Fruit fly (Drosophila melanogaster) whole organism, embryonic: ENCODE results near the gene CG12057.
A peak's percentile ranks its signal among the peaks of the same experiment; 100 is the strongest.

Experiments used
- Aef1 ChIP-seq: fragments of 200-800 bp; sonication (Bioruptor generic); IDR thresholded peaks from 3 replicates; pipeline ENCODE4 v1.3.6; 2022; ENCODE audit warnings: missing biosample characterization, missing genetic modification characterization
- CG10274 ChIP-seq: fragments of 200-800 bp; sonication (Bioruptor generic); optimal IDR thresholded peaks from 3 replicates; lab custom pipeline; 2017; ENCODE audit warnings: missing biosample characterization, mild to moderate bottlenecking, missing genetic modification characterization
- CG10321 ChIP-seq: fragments of 200-800 bp; sonication (Bioruptor generic); IDR thresholded peaks from 2 replicates; pipeline ENCODE4 v1.3.6; 2022; ENCODE audit warnings: missing biosample characterization, missing genetic modification characterization
- CG11398 ChIP-seq: fragments of 200-800 bp; sonication (Bioruptor generic); optimal IDR thresholded peaks from 2 replicates; lab custom pipeline; 2016; ENCODE audit warnings: missing biosample characterization, missing genetic modification characterization
- CG14050 ChIP-seq: fragments of 200-800 bp; sonication (Bioruptor generic); IDR thresholded peaks from 3 replicates; pipeline ENCODE4 v1.3.6; 2022; ENCODE audit warnings: missing biosample characterization, missing genetic modification characterization
- CG14965 ChIP-seq: fragments of 200-800 bp; sonication (Bioruptor generic); optimal IDR thresholded peaks from 2 replicates; lab custom pipeline; 2016; ENCODE audit warnings: missing biosample characterization, missing genetic modification characterization, borderline replicate concordance
- CG1529 ChIP-seq: fragments of 200-800 bp; sonication (Bioruptor generic); optimal IDR thresholded peaks from 3 replicates; lab custom pipeline; 2018; ENCODE audit warnings: missing biosample characterization, missing genetic modification characterization
- CG1602 ChIP-seq: fragments of 200-800 bp; sonication (Bioruptor generic); optimal IDR thresholded peaks from 3 replicates; lab custom pipeline; 2016; ENCODE audit warnings: missing biosample characterization, missing genetic modification characterization
- CG17359 ChIP-seq: fragments of 200-800 bp; sonication (Bioruptor generic); optimal IDR thresholded peaks from 3 replicates; lab custom pipeline; 2018; ENCODE audit warnings: missing biosample characterization, mild to moderate bottlenecking, missing genetic modification characterization, moderate library complexity
- CG17912 ChIP-seq: fragments of 200-800 bp; sonication (Bioruptor generic); optimal IDR thresholded peaks from 2 replicates; lab custom pipeline; 2018; ENCODE audit warnings: missing biosample characterization, mild to moderate bottlenecking, missing genetic modification characterization
- CG1792 ChIP-seq: fragments of 200-800 bp; sonication (Bioruptor generic); optimal IDR thresholded peaks from 2 replicates; lab custom pipeline; 2016; ENCODE audit warnings: missing biosample characterization, missing genetic modification characterization
- CG18599 ChIP-seq: fragments of 200-800 bp; sonication (Bioruptor generic); optimal IDR thresholded peaks from 3 replicates; lab custom pipeline; 2017; ENCODE audit warnings: missing biosample characterization, missing genetic modification characterization, mild to moderate bottlenecking, moderate library complexity, missing genetic modification reagents
- CG2678 ChIP-seq: fragments of 200-800 bp; sonication (Bioruptor generic); optimal IDR thresholded peaks from 3 replicates; lab custom pipeline; 2019; ENCODE audit warnings: missing biosample characterization, mild to moderate bottlenecking, missing genetic modification characterization, moderate library complexity
- CG4730 ChIP-seq: fragments of 200-800 bp; sonication (Bioruptor generic); IDR thresholded peaks from 2 replicates; pipeline ENCODE4 v1.3.6; 2022; ENCODE audit warnings: missing biosample characterization, missing genetic modification characterization
- CG6654 ChIP-seq: fragments of 200-800 bp; sonication (Bioruptor generic); optimal IDR thresholded peaks from 2 replicates; lab custom pipeline; 2017; ENCODE audit warnings: missing biosample characterization, mild to moderate bottlenecking, missing genetic modification characterization
- CG7963 ChIP-seq: fragments of 200-800 bp; sonication (Bioruptor generic); IDR thresholded peaks from 3 replicates; pipeline ENCODE4 v1.3.6; 2022; ENCODE audit warnings: missing biosample characterization, missing genetic modification characterization; ENCODE audit not compliant: partially characterized antibody
- CG8359 ChIP-seq: fragments of 200-800 bp; sonication (Bioruptor generic); optimal IDR thresholded peaks from 2 replicates; lab custom pipeline; 2017; ENCODE audit warnings: missing biosample characterization, mild to moderate bottlenecking, missing genetic modification characterization, borderline replicate concordance
- CG9817 ChIP-seq: fragments of 200-800 bp; sonication (Bioruptor generic); optimal IDR thresholded peaks from 2 replicates; lab custom pipeline; 2018; ENCODE audit warnings: missing biosample characterization, mild to moderate bottlenecking, missing genetic modification characterization, moderate library complexity
- Camta ChIP-seq: fragments of 200-800 bp; sonication (Bioruptor generic); optimal IDR thresholded peaks from 2 replicates; lab custom pipeline; 2016; ENCODE audit warnings: missing biosample characterization, missing genetic modification characterization
- D19A ChIP-seq: fragments of 200-800 bp; optimal IDR thresholded peaks from 3 replicates; lab custom pipeline; 2019; ENCODE audit warnings: missing biosample characterization, mild to moderate bottlenecking, missing genetic modification characterization, moderate library complexity
- Dek ChIP-seq: fragments of 200-800 bp; sonication (Bioruptor generic); optimal IDR thresholded peaks from 3 replicates; lab custom pipeline; 2019; ENCODE audit warnings: missing biosample characterization, mild to moderate bottlenecking, missing genetic modification characterization, moderate library complexity
- Dref ChIP-seq: fragments of 200-800 bp; sonication (Bioruptor generic); IDR thresholded peaks from 2 replicates; pipeline ENCODE4 v1.3.6; 2022; ENCODE audit warnings: missing biosample characterization, missing genetic modification characterization
- Eip74EF ChIP-seq, 2 experiments: fragments of 200-800 bp in 1 of 2; fragments of >200 bp in 1 of 2; sonication (Bioruptor generic) in 1 of 2; optimal IDR thresholded peaks; 2 replicates each; lab custom pipeline; 2017 to 2019; ENCODE audit warnings: missing biosample characterization in 2 of 2, missing genetic modification characterization in 2 of 2, mild to moderate bottlenecking in 1 of 2, moderate library complexity in 1 of 2
- GATAe ChIP-seq: fragments of 200-800 bp; sonication (Bioruptor generic); conservative IDR thresholded peaks from 2 replicates; pipeline ENCODE4 v1.3.6; 2022; ENCODE audit warnings: missing biosample characterization, missing genetic modification characterization
- HHEX ChIP-seq: fragments of 200-800 bp; sonication (Bioruptor generic); optimal IDR thresholded peaks from 3 replicates; lab custom pipeline; 2017; ENCODE audit warnings: missing biosample characterization, mild to moderate bottlenecking, missing genetic modification characterization, missing genetic modification reagents
- Hand ChIP-seq: fragments of 200-800 bp; sonication (Bioruptor generic); optimal IDR thresholded peaks from 2 replicates; lab custom pipeline; 2017; ENCODE audit warnings: mild to moderate bottlenecking, missing biosample characterization, missing genetic modification reagents, missing genetic modification characterization
- Hr3 ChIP-seq: fragments of 200-800 bp; sonication (Bioruptor generic); optimal IDR thresholded peaks from 3 replicates; lab custom pipeline; 2016; ENCODE audit warnings: missing biosample characterization, missing genetic modification characterization
- Oaz ChIP-seq: fragments of 200-800 bp; sonication (Bioruptor generic); IDR thresholded peaks from 2 replicates; pipeline ENCODE4 v1.3.6; 2022; ENCODE audit warnings: missing biosample characterization, missing genetic modification characterization
- Rfx ChIP-seq: fragments of 200-800 bp; sonication (Bioruptor generic); IDR thresholded peaks from 2 replicates; pipeline ENCODE4 v1.3.6; 2022; ENCODE audit warnings: missing biosample characterization, missing genetic modification characterization
- Spps ChIP-seq: fragments of 200-800 bp; sonication (Bioruptor generic); optimal IDR thresholded peaks from 2 replicates; lab custom pipeline; 2018; ENCODE audit warnings: missing biosample characterization, mild to moderate bottlenecking, missing genetic modification characterization
- TFAM ChIP-seq: fragments of 200-800 bp; sonication (Bioruptor generic); optimal IDR thresholded peaks from 2 replicates; lab custom pipeline; 2017; ENCODE audit warnings: missing biosample characterization, missing genetic modification characterization, inconsistent platforms
- Xbp1 ChIP-seq: fragments of 200-800 bp; sonication (Bioruptor generic); optimal IDR thresholded peaks from 3 replicates; lab custom pipeline; 2016; ENCODE audit warnings: missing biosample characterization, mild to moderate bottlenecking, missing genetic modification characterization
- ato ChIP-seq: fragments of 200-800 bp; sonication (Bioruptor generic); IDR thresholded peaks from 2 replicates; pipeline ENCODE4 v1.3.6; 2022; ENCODE audit warnings: missing biosample characterization, missing genetic modification characterization; ENCODE audit not compliant: partially characterized antibody
- bowl ChIP-seq: fragments of 200-800 bp; sonication (Bioruptor generic); IDR thresholded peaks from 2 replicates; pipeline ENCODE4 v1.3.6; 2022; ENCODE audit warnings: missing biosample characterization, missing genetic modification characterization
- crp ChIP-seq, 2 experiments: fragments of 200-800 bp; sonication (Bioruptor generic); optimal IDR thresholded peaks; 2 replicates in 1 of 2; 3 replicates in 1 of 2; lab custom pipeline; 2017; ENCODE audit warnings: missing biosample characterization in 2 of 2, missing genetic modification characterization in 2 of 2, mild to moderate bottlenecking in 1 of 2, moderate library complexity in 1 of 2
- dmrt99B ChIP-seq: fragments of 200-800 bp; sonication (Bioruptor generic); optimal IDR thresholded peaks from 2 replicates; lab custom pipeline; 2018; ENCODE audit warnings: missing biosample characterization, mild to moderate bottlenecking, missing genetic modification characterization, moderate library complexity
- emc ChIP-seq: fragments of 200-800 bp; sonication (Bioruptor generic); optimal IDR thresholded peaks from 2 replicates; lab custom pipeline; 2016; ENCODE audit warnings: missing biosample characterization, missing genetic modification characterization
- eyg ChIP-seq: fragments of 200-800 bp; sonication (Bioruptor generic); optimal IDR thresholded peaks from 3 replicates; lab custom pipeline; 2016; ENCODE audit warnings: missing biosample characterization, missing genetic modification characterization
- fd102C ChIP-seq: fragments of 200-800 bp; sonication (Bioruptor generic); optimal IDR thresholded peaks from 2 replicates; lab custom pipeline; 2018; ENCODE audit warnings: missing biosample characterization, mild to moderate bottlenecking, missing genetic modification characterization, moderate library complexity
- gsb ChIP-seq: fragments of 200-800 bp; sonication (Bioruptor generic); IDR thresholded peaks from 2 replicates; pipeline ENCODE4 v1.3.6; 2022; ENCODE audit warnings: missing biosample characterization, missing genetic modification characterization
- jing ChIP-seq: fragments of 200-800 bp; sonication (Bioruptor generic); optimal IDR thresholded peaks from 2 replicates; lab custom pipeline; 2018; ENCODE audit warnings: missing biosample characterization, mild to moderate bottlenecking, missing genetic modification characterization
- nerfin-2 ChIP-seq: fragments of 200-800 bp; sonication (Bioruptor generic); IDR thresholded peaks from 2 replicates; pipeline ENCODE4 v1.3.6; 2022; ENCODE audit warnings: missing biosample characterization, missing genetic modification characterization; ENCODE audit not compliant: partially characterized antibody
- otp ChIP-seq: fragments of 200-800 bp; sonication (Bioruptor generic); IDR thresholded peaks from 3 replicates; pipeline ENCODE4, ENCODE4 v1.3.6; 2022; ENCODE audit warnings: missing biosample characterization, missing genetic modification characterization
- pho ChIP-seq: fragments of 200-800 bp; sonication (Bioruptor generic); optimal IDR thresholded peaks from 2 replicates; lab custom pipeline; 2016; ENCODE audit warnings: missing biosample characterization, missing genetic modification characterization
- sima ChIP-seq: fragments of 200-800 bp; sonication (Bioruptor generic); optimal IDR thresholded peaks from 2 replicates; lab custom pipeline; 2016; ENCODE audit warnings: missing biosample characterization, missing genetic modification characterization
- sug ChIP-seq: fragments of 200-800 bp; optimal IDR thresholded peaks from 2 replicates; lab custom pipeline; 2019; ENCODE audit warnings: missing biosample characterization, mild to moderate bottlenecking, missing genetic modification characterization, moderate library complexity
- tgo ChIP-seq: fragments of 200-800 bp; sonication (Bioruptor generic); IDR thresholded peaks from 3 replicates; pipeline ENCODE4 v1.3.6; 2022; ENCODE audit warnings: missing biosample characterization, missing genetic modification characterization
- vfl ChIP-seq: fragments of 200-800 bp; sonication (Bioruptor generic); optimal IDR thresholded peaks from 2 replicates; lab custom pipeline; 2016; ENCODE audit warnings: missing biosample characterization, missing genetic modification characterization
- wor ChIP-seq: fragments of 200-800 bp; sonication (Bioruptor generic); IDR thresholded peaks from 2 replicates; pipeline ENCODE4 v1.3.6; 2022; ENCODE audit warnings: missing biosample characterization, missing genetic modification characterization
- z ChIP-seq: fragments of 200-800 bp; sonication (Bioruptor generic); IDR thresholded peaks from 3 replicates; pipeline ENCODE4 v1.3.6; 2022; ENCODE audit warnings: missing biosample characterization, missing genetic modification characterization

CG12057 gene

dm6 chrX:9196362-9196761 lies 4.9 kb downstream of the CG12057 start, which contains the start of gene CG12118:
Gene CG12118, minus strand, starts transcription at chrX:9196414.
- no peak for TF ChIP-seq sima (GFP tag; lab: Kevin White, UChicago)
- peak; percentile 63 for TF ChIP-seq Dref (GFP tag; lab: Robert Waterston, UW)
- peak; percentile 56 for TF ChIP-seq pho (GFP tag; lab: Kevin White, UChicago)
- peak; percentile 90 for TF ChIP-seq Xbp1 (GFP tag; lab: Kevin White, UChicago)
- TF ChIP-seq CG17359, result peak; percentile 80
- TF ChIP-seq CG17912 (GFP tag; lab: Kevin White, UChicago), result no peak
- TF ChIP-seq CG11398, result no peak
- TF ChIP-seq CG7963 (GFP tag; lab: Robert Waterston, UW), result peak; percentile 81
- peak; percentile 33; the same call in 1 of the 2 replicates for TF ChIP-seq gsb (GFP tag; lab: Robert Waterston, UW)
- peak; percentile 63 for TF ChIP-seq D19A (tag; lab: Kevin White, UChicago)
- TF ChIP-seq CG1529 (GFP tag; lab: Kevin White, UChicago), result peak; percentile 40
- TF ChIP-seq fd102C (GFP tag; lab: Kevin White, UChicago), result no peak
- TF ChIP-seq CG2678 (tag; lab: Kevin White, UChicago), result peak; percentile 81
- TF ChIP-seq CG14965 (GFP tag; lab: Kevin White, UChicago), result no peak
- TF ChIP-seq Aef1 (GFP tag; lab: Robert Waterston, UW), result peak; percentile 75
- TF ChIP-seq z (GFP tag; lab: Robert Waterston, UW), result no peak
- TF ChIP-seq nerfin-2 (GFP tag; lab: Robert Waterston, UW), result peak; percentile 89
- TF ChIP-seq Hr3, result peak; percentile 84
- peak; percentile 79 for TF ChIP-seq tgo
- TF ChIP-seq Hand (GFP tag; lab: Kevin White, UChicago), result peak; percentile 32
- peak; percentile 83 for TF ChIP-seq CG1602 (GFP tag; lab: Kevin White, UChicago)
- peak; percentile 65 for TF ChIP-seq ato
- peak in 1 of 2 experiments; percentile 54 for TF ChIP-seq Eip74EF (GFP tag; optimal IDR thresholded peaks at IDR 0.05; lab: Kevin White, UChicago)
- no peak for TF ChIP-seq emc
- TF ChIP-seq CG10321 (GFP tag; lab: Robert Waterston, UW), result peak; percentile 56; the same call in 1 of the 2 replicates
- peak; percentile 65 for TF ChIP-seq CG14050 (GFP tag; lab: Robert Waterston, UW)
- no peak; the same call in 1 of the 2 replicates for TF ChIP-seq GATAe (GFP tag; lab: Robert Waterston, UW)
- TF ChIP-seq jing (GFP tag; lab: Kevin White, UChicago), result no peak
- TF ChIP-seq TFAM (GFP tag; lab: Kevin White, UChicago), result no peak
- peak; percentile 59; the same call in 1 of the 2 replicates for TF ChIP-seq CG4730 (GFP tag; lab: Robert Waterston, UW)
- no peak for TF ChIP-seq CG1792 (GFP tag; lab: Kevin White, UChicago)
- TF ChIP-seq CG10274 (GFP tag; lab: Kevin White, UChicago), result no peak
- peak; percentile 72 for TF ChIP-seq CG18599 (GFP tag; lab: Kevin White, UChicago)
- TF ChIP-seq sug (tag; lab: Kevin White, UChicago), result peak; percentile 57
- TF ChIP-seq otp (GFP tag; lab: Robert Waterston, UW), result peak; percentile 73; the same call in 2 of the 3 replicates
- peak; percentile 48; the same call in 1 of the 2 replicates for TF ChIP-seq Oaz (GFP tag; lab: Robert Waterston, UW)
- peak; percentile 73 for TF ChIP-seq dmrt99B
- peak; percentile 67 for TF ChIP-seq Spps (tag; lab: Kevin White, UChicago)
- TF ChIP-seq Dek (tag; lab: Kevin White, UChicago), result peak; percentile 62
- no peak for TF ChIP-seq bowl (GFP tag; lab: Robert Waterston, UW)
- no peak for TF ChIP-seq CG6654 (GFP tag; lab: Kevin White, UChicago)
- TF ChIP-seq wor, result peak; percentile 67
- TF ChIP-seq eyg (GFP tag; lab: Kevin White, UChicago), result no peak
- no peak for TF ChIP-seq CG8359 (GFP tag; lab: Kevin White, UChicago)
- peak; percentile 87 to 98 for TF ChIP-seq crp (GFP tag; optimal IDR thresholded peaks at IDR 0.05; lab: Kevin White, UChicago)
- TF ChIP-seq Camta (GFP tag; lab: Kevin White, UChicago), result peak; percentile 14
- TF ChIP-seq CG9817 (tag; lab: Kevin White, UChicago), result peak; percentile 74
- TF ChIP-seq HHEX (GFP tag; lab: Kevin White, UChicago), result peak; percentile 19
- peak; percentile 78 for TF ChIP-seq Rfx (GFP tag; lab: Robert Waterston, UW)
- TF ChIP-seq vfl, result peak; percentile 67
